Fruit fly (Drosophila melanogaster) whole organism, pupa: ENCODE data around the gene CG6931.

Source experiments
- CG10348 ChIP-seq: fragments of 200-800 bp; sonication (Bioruptor generic); IDR thresholded peaks from 2 replicates; pipeline ENCODE4 v1.3.6; 2022; ENCODE audit warnings: missing biosample characterization, missing genetic modification characterization
- CG12605 ChIP-seq: fragments of 200-800 bp; sonication (Bioruptor generic); IDR thresholded peaks from 2 replicates; pipeline ENCODE4 v1.3.6; 2022; ENCODE audit warnings: missing biosample characterization, missing genetic modification characterization
- CG13204 ChIP-seq: fragments of 200-800 bp; sonication (Bioruptor generic); optimal IDR thresholded peaks from 2 replicates; lab custom pipeline; 2018; ENCODE audit warnings: missing biosample characterization, mild to moderate bottlenecking, missing genetic modification characterization, moderate library complexity
- CG14655 ChIP-seq: fragments of 200-800 bp; sonication (Bioruptor generic); optimal IDR thresholded peaks from 3 replicates; lab custom pipeline; 2017; ENCODE audit warnings: mild to moderate bottlenecking, missing biosample characterization, missing genetic modification reagents, missing genetic modification characterization
- CG15710 ChIP-seq: fragments of 200-800 bp; sonication (Bioruptor generic); optimal IDR thresholded peaks from 2 replicates; lab custom pipeline; 2018; ENCODE audit warnings: missing biosample characterization, mild to moderate bottlenecking, missing genetic modification characterization, moderate library complexity
- CG17806 ChIP-seq: fragments of 200-800 bp; sonication (Bioruptor generic); optimal IDR thresholded peaks from 2 replicates; lab custom pipeline; 2018; ENCODE audit warnings: missing biosample characterization, mild to moderate bottlenecking, missing genetic modification characterization, moderate library complexity
- CG32121 ChIP-seq: fragments of 200-800 bp; sonication (Bioruptor generic); IDR thresholded peaks from 2 replicates; pipeline ENCODE4 v1.3.6; 2022; ENCODE audit warnings: missing biosample characterization, missing genetic modification characterization
- CG34367 ChIP-seq: fragments of 200-800 bp; sonication (Bioruptor generic); optimal IDR thresholded peaks from 2 replicates; lab custom pipeline; 2018; ENCODE audit warnings: missing biosample characterization, mild to moderate bottlenecking, missing genetic modification characterization
- CG4496 ChIP-seq: fragments of 200-800 bp; sonication (Bioruptor generic); IDR thresholded peaks from 3 replicates; pipeline ENCODE4 v1.3.6; 2022; ENCODE audit warnings: missing biosample characterization, missing genetic modification characterization
- CG8159 ChIP-seq: fragments of 200-800 bp; sonication (Bioruptor generic); optimal IDR thresholded peaks from 3 replicates; lab custom pipeline; 2018; ENCODE audit warnings: missing biosample characterization, mild to moderate bottlenecking, missing genetic modification characterization, moderate library complexity
- CG8301 ChIP-seq: fragments of 200-800 bp; sonication (Bioruptor generic); optimal IDR thresholded peaks from 2 replicates; lab custom pipeline; 2018; ENCODE audit warnings: missing biosample characterization, mild to moderate bottlenecking, missing genetic modification characterization
- CG9948 ChIP-seq: fragments of 200-800 bp; sonication (Bioruptor generic); optimal IDR thresholded peaks from 2 replicates; lab custom pipeline; 2018; ENCODE audit warnings: missing biosample characterization, mild to moderate bottlenecking, missing genetic modification characterization, moderate library complexity
- D1 ChIP-seq: fragments of 200-800 bp; sonication (Bioruptor generic); optimal IDR thresholded peaks from 2 replicates; lab custom pipeline; 2018; ENCODE audit warnings: missing biosample characterization, mild to moderate bottlenecking, missing genetic modification characterization, moderate library complexity
- EcR ChIP-seq: fragments of 200-800 bp; sonication (Bioruptor generic); optimal IDR thresholded peaks from 3 replicates; lab custom pipeline; 2019; ENCODE audit warnings: missing biosample characterization, missing genetic modification characterization, mild to moderate bottlenecking, moderate library complexity, missing genetic modification reagents
- Ets98B ChIP-seq: fragments of 200-800 bp; sonication (Bioruptor generic); IDR thresholded peaks from 2 replicates; pipeline ENCODE4 v1.3.6; 2022; ENCODE audit warnings: missing biosample characterization, missing genetic modification characterization
- Pif1A ChIP-seq: fragments of 200-800 bp; sonication (Bioruptor generic); optimal IDR thresholded peaks from 3 replicates; lab custom pipeline; 2016; ENCODE audit warnings: missing biosample characterization, missing genetic modification characterization
- Pif1B ChIP-seq: fragments of 200-800 bp; sonication (Bioruptor generic); optimal IDR thresholded peaks from 3 replicates; lab custom pipeline; 2016; ENCODE audit warnings: missing biosample characterization, missing genetic modification characterization
- Snoo ChIP-seq: fragments of 200-800 bp; sonication (Bioruptor generic); optimal IDR thresholded peaks from 3 replicates; lab custom pipeline; 2017; ENCODE audit warnings: missing biosample characterization, mild to moderate bottlenecking, missing genetic modification characterization, inconsistent platforms
- fd96Ca ChIP-seq: fragments of 200-800 bp; sonication (Bioruptor generic); IDR thresholded peaks from 3 replicates; pipeline ENCODE4 v1.3.6; 2022; ENCODE audit warnings: missing biosample characterization, missing genetic modification characterization
- gl ChIP-seq: fragments of 200-800 bp; sonication (Bioruptor generic); optimal IDR thresholded peaks from 2 replicates; lab custom pipeline; 2018; ENCODE audit warnings: missing biosample characterization, mild to moderate bottlenecking, missing genetic modification characterization
- rn ChIP-seq: fragments of 200-800 bp; sonication (Bioruptor generic); IDR thresholded peaks from 2 replicates; pipeline ENCODE4 v1.3.6; 2022; ENCODE audit warnings: missing biosample characterization, missing genetic modification characterization

The CG6931 gene

dm6 chr3L:11957669-11958333 is 32.7 kb upstream of the CG6931 start, which contains the start of the genes CG11570 and CG43294:
CG11570 (minus strand) TSS chr3L:11957769.
CG43294 (plus strand) TSS chr3L:11958283.
- TF ChIP-seq CG17806 (tag; lab: Kevin White, UChicago): no peak
- TF ChIP-seq rn: no peak
- TF ChIP-seq CG10348: no peak
- TF ChIP-seq Snoo (tag; lab: Kevin White, UChicago): no peak
- no peak for TF ChIP-seq fd96Ca (GFP tag; lab: Robert Waterston, UW)
- TF ChIP-seq CG15710: no peak
- no peak for TF ChIP-seq CG14655 (GFP tag; lab: Kevin White, UChicago)
- TF ChIP-seq EcR (GFP tag; lab: Kevin White, UChicago): no peak
- no peak for TF ChIP-seq CG32121 (GFP tag; lab: Robert Waterston, UW)
- TF ChIP-seq CG34367 (tag; lab: Kevin White, UChicago): no peak
- no peak for TF ChIP-seq D1
- TF ChIP-seq CG12605 (GFP tag; lab: Robert Waterston, UW): no peak
- no peak for TF ChIP-seq Pif1A (GFP tag; lab: Kevin White, UChicago)
- TF ChIP-seq CG9948: no peak

DNA sequence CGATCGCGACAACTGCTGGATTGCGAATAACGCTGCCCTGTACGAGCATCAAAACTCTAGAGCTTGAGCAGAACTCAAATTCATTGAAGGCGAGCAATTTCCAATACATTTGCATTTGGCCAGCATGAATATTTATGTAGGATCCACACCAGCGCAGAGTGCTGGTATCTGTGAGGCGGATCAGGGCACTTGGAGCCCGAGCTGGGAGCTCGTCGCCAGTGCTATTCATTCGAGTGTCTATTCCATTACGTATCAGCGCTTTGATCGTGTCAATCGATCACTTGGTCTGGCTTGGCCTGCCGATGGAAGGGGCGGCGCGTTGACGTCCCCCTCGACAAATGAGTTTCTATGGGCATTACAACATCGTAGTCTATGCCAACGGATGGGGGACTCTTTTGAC is 24.4 kb upstream of the CG6931 start, which contains the start of gene prc:
Gene prc (minus strand): TSS at position 28 of the 400 bp plus-strand sequence.
- TF ChIP-seq Ets98B (no peak), Snoo (tag; lab: Kevin White, UChicago) (no peak), CG4496 (GFP tag; lab: Robert Waterston, UW) (no peak), CG17806 (tag; lab: Kevin White, UChicago) (no peak), Pif1B (GFP tag; lab: Kevin White, UChicago) (no peak), CG12605 (GFP tag; lab: Robert Waterston, UW) (no peak), fd96Ca (GFP tag; lab: Robert Waterston, UW) (no peak), CG10348 (no peak), CG8301 (no peak), CG9948 (no peak), CG13204 (no peak), gl (tag; lab: Kevin White, UChicago) (no peak), D1 (no peak), CG14655 (GFP tag; lab: Kevin White, UChicago) (no peak), CG15710 (no peak), CG34367 (tag; lab: Kevin White, UChicago) (no peak)

DNA sequence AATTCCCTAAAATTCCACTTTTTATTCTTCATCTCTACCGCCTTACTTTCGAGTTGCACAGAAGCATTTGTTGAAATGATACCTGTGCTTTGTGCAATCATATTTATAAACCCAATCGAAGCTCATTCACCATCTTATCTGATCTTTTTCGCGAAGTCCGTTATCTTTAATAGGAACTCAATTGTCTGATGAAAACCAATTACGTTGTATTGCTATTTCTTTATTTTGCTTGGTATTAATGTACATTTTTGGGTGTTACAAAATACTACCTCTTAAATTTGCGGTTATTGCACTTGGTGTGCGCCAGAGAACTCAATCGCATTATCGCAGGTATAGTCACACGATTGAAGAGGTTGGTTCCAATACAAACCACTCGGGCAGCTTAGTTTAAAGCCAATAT is 17.7 kb upstream of the CG6931 start, which contains the start of gene Muc68E:
Gene Muc68E (minus strand): TSS at position 101 of the 400 bp plus-strand sequence.
- TF ChIP-seq CG8159 (tag; lab: Kevin White, UChicago) (no peak), CG4496 (GFP tag; lab: Robert Waterston, UW) (no peak), Snoo (tag; lab: Kevin White, UChicago) (no peak), Ets98B (no peak), rn (no peak), Pif1A (GFP tag; lab: Kevin White, UChicago) (no peak), CG9948 (no peak), CG34367 (tag; lab: Kevin White, UChicago) (no peak), Pif1B (GFP tag; lab: Kevin White, UChicago) (no peak), EcR (GFP tag; lab: Kevin White, UChicago) (no peak), CG12605 (GFP tag; lab: Robert Waterston, UW) (no peak), CG13204 (no peak)

DNA sequence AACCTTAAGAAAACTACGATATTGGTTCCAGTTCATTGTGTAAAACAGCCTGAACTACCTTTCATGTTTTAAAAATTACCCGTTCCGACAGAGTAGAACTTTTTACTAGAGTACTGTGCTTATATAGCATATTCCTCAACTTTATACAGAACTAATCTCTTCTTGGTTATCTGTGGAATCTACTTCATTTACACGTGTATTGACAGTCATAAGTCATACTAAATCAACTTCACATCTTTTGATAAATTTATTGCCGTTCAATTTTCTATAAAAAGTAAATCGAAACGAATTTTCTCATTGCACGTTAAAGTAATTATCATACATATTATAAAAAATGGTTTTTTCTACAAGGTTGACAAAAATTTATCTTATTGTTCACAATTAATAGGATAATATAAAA is 16.8 kb upstream of the CG6931 start, which contains the start of gene CG42397:
Gene CG42397 (minus strand): TSS at position 101 of the 400 bp plus-strand sequence.
- TF ChIP-seq CG34367 (tag; lab: Kevin White, UChicago) (no peak), Snoo (tag; lab: Kevin White, UChicago) (no peak)

DNA sequence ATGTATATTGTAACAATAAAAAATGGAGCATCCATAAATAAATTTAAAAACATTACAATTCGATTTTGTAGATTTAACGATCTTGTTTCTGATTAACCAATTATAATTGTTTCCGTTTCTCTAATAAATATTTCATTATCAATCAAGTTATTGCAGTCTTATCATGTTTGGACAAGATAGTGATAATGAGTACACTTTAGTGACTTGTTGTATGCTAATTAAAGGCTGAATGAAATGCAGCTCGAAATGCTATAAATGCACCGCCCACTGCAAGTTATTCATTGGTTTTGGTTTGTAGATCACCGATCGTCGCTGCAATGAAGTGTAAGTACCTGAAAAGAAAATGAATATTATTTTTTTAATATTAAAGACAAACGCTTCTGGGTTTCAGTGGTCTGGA is 15.9 kb upstream of the CG6931 start, which contains the start of gene CG14125:
Gene CG14125 (plus strand): TSS at position 301 of the 400 bp plus-strand sequence.
- TF ChIP-seq CG8301: no peak
- TF ChIP-seq, all 21 proteins: peak for 0

DNA sequence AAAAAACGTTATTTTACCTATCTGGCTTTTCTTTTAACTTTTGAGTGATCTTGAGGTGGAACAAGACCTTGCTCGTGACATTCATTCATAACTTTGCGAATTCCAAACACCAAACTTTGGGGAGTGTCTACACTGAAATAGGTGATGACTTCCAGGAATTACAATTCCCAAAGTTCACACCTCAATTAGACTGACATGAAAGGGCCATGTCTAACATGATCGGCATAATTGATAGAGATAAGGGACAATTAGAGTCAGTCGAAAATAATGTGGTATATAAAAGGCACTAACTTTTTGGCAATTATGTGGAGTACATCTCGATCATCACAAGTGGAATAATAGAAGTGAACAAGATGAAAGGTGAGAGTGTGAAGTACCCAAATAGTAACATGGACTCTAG is 14.7 kb upstream of the CG6931 start, which contains the start of gene CG43896:
Gene CG43896 (plus strand): TSS at position 301 of the 400 bp plus-strand sequence.
- no peak for TF ChIP-seq CG32121 (GFP tag; lab: Robert Waterston, UW)
- no peak for TF ChIP-seq EcR (GFP tag; lab: Kevin White, UChicago)
- no peak for TF ChIP-seq CG12605 (GFP tag; lab: Robert Waterston, UW)
- TF ChIP-seq rn: no peak
- no peak for TF ChIP-seq Pif1B (GFP tag; lab: Kevin White, UChicago)
- no peak for TF ChIP-seq D1
- TF ChIP-seq CG17806 (tag; lab: Kevin White, UChicago): no peak
- TF ChIP-seq fd96Ca (GFP tag; lab: Robert Waterston, UW): no peak
- TF ChIP-seq CG13204: no peak
- TF ChIP-seq gl (tag; lab: Kevin White, UChicago): no peak

DNA sequence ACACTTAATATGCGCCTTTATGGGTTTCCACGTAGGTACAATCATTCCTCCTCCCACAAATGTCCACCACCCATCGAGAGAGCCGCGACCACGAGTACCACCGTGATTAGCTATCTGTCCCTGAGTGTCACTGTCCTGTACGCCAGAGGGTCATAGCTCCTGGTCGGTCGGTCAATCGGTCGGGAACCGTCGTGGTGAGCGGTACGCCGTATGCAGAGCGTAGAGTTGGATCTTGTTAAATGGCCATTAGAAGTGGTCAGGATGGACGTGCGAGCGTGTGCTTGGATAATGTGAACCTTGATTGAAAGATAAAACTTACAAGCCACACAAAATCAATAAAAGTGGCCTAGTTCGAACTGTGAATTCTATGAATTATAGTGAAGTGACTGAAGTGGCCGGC is 5.9 kb upstream of the CG6931 start, which contains the start of gene CG6938:
Gene CG6938 (plus strand): TSS at position 301 of the 400 bp plus-strand sequence.
- TF ChIP-seq CG8159 (tag; lab: Kevin White, UChicago) (no peak), gl (tag; lab: Kevin White, UChicago) (no peak), Pif1B (GFP tag; lab: Kevin White, UChicago) (no peak), fd96Ca (GFP tag; lab: Robert Waterston, UW) (no peak), EcR (GFP tag; lab: Kevin White, UChicago) (no peak), CG34367 (tag; lab: Kevin White, UChicago) (no peak), CG8301 (no peak), CG10348 (no peak), CG13204 (no peak), rn (no peak)
- TF ChIP-seq, all 21 proteins: peak for 0
